Worm (Caenorhabditis elegans) whole organism, L2 larva: Measurements from ENCODE around the gene lgc-56.

Experiments used
- ceh-16 ChIP-seq: fragments of 150-350 bp; optimal IDR thresholded peaks from 2 replicates; lab custom pipeline; 2014; ENCODE audit warnings: missing biosample characterization, missing genetic modification characterization
- fos-1 ChIP-seq: fragments of 150-350 bp; optimal IDR thresholded peaks from 2 replicates; lab custom pipeline; 2014; ENCODE audit warnings: missing biosample characterization, missing genetic modification characterization

DNA sequence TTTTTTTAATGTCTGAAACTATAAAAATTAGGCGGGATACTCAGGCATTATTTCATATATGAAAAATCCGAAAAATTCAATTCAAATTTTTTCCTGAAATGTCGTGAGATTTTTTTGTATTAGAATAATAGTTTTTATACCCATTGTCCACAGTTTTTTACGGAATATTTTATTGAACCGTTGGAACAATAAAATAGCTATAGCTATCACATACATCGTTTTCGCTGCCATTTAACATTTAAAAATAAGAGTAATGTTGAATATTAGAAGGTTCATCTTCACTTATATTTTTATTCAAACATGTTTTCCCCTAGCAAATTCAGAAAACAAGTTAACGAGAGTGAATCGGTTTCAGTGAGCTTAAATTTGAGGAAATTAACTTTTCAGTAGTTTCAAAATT is 41.4 kb downstream of the lgc-56 start, which contains the start of gene C27D6.15:
- TF ChIP-seq fos-1 (no peak), ceh-16 (no peak)
